Fruit fly (Drosophila melanogaster) whole organism: ENCODE data around the gene CG31802.

ENCODE experiments used
- CG8478 ChIP-seq: fragments of >200 bp; optimal IDR thresholded peaks from 2 replicates; lab custom pipeline; 2018; ENCODE audit warnings: inconsistent platforms
- Dll ChIP-seq: fragments of >200 bp; optimal IDR thresholded peaks from 2 replicates; lab custom pipeline; 2017
- EcR ChIP-seq, 2 experiments: fragments of >200 bp; optimal IDR thresholded peaks; 2 replicates each; lab custom pipeline; 2017; ENCODE audit warnings: missing biosample characterization in 2 of 2, missing genetic modification characterization in 2 of 2, missing genetic modification reagents in 2 of 2
- pan ChIP-seq: fragments of >200 bp; optimal IDR thresholded peaks from 2 replicates; lab custom pipeline; 2017
- psq ChIP-seq: fragments of >200 bp; optimal IDR thresholded peaks from 2 replicates; lab custom pipeline; 2017
- usp ChIP-seq: fragments of >200 bp; optimal IDR thresholded peaks from 2 replicates; lab custom pipeline; 2017; ENCODE audit warnings: missing biosample characterization, missing genetic modification characterization, mixed read lengths

Gene CG31802

DNA sequence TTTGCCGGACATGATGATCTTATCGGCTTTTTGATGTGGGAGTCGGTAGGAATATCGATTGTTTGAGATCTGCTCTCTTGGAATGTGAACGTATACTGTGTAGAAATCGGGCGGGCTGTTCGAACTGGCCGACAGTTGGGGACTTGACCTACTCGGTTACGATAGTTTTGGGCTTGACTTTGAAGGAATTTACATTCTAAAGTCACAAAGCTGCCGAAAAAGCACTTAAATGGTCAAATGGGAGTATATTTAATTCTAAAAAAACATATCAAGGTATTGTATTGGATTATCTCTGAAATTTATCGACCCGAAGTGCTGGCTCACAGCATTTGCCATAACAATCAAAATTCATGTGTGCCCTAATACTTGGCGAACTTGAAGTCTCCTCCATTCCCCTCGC lies at the start of gene CG31802:
Gene CG31802 (minus strand): TSS at position 101 of the 400 bp plus-strand sequence.
- TF ChIP-seq EcR (GFP tag; optimal IDR thresholded peaks at IDR 0.05; lab: Kevin White, UChicago) (no peak), usp (GFP tag; lab: Kevin White, UChicago) (no peak), Dll (lab: Kevin White, UChicago) (no peak), psq (lab: Kevin White, UChicago) (no peak), CG8478 (lab: Kevin White, UChicago) (no peak), pan (lab: Kevin White, UChicago) (no peak)

dm6 chr2L:18257878-18258277 lies 48.8 kb upstream of the CG31802 start, which contains the start of gene CG31788:
Gene CG31788, minus strand, starts transcription at chr2L:18257978.
- no peak for TF ChIP-seq Dll (lab: Kevin White, UChicago)
- no peak for TF ChIP-seq usp (GFP tag; lab: Kevin White, UChicago)
- TF ChIP-seq pan (lab: Kevin White, UChicago), result no peak
- TF ChIP-seq CG8478 (lab: Kevin White, UChicago), result no peak
- TF ChIP-seq psq (lab: Kevin White, UChicago), result no peak
- no peak for TF ChIP-seq EcR (GFP tag; optimal IDR thresholded peaks at IDR 0.05; lab: Kevin White, UChicago)

DNA sequence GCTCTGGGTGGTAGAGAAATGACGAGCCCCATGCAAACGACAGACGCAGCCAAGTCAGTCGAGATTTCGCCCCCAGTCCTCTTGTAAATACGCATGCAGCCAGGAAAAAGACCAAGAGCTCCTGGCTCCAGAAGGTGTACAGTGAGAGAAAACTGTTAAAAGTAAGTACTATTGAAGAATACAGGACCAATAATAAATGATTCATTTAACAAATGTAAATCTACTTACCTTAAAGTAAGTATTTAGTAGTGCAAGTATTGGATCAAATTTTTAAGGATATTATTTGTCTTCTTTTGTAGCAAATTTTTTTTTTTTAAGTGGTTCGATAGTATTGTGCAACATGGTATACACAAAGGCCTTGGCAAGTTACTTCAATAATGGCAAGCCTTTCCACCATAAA lies 27.5 kb upstream of the CG31802 start:
- TF ChIP-seq CG8478 (lab: Kevin White, UChicago), result no peak
- no peak for TF ChIP-seq EcR (GFP tag; optimal IDR thresholded peaks at IDR 0.05; lab: Kevin White, UChicago)
- TF ChIP-seq pan (lab: Kevin White, UChicago), result no peak
- no peak for TF ChIP-seq usp (GFP tag; lab: Kevin White, UChicago)
- TF ChIP-seq psq (lab: Kevin White, UChicago), result no peak
- no peak for TF ChIP-seq Dll (lab: Kevin White, UChicago)

DNA sequence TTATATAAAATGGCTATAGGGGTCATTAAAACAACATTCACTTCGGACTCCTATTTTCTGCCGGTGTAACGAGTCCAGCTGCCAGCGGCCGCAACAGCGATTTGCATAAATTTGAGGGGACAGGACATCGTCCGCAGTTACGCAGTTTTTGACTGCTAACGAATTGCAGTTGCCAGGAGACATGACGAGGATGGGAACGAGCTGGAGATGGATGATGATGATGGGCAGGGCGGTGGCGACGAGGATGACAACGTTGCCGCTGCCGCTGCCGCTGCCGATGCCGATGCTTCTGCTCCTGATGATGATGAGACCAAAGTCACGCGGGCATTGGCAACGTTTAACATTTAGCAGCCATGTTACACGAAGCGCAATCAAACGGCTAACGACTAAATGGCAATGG lies 6.2 kb downstream of the CG31802 start:
- TF ChIP-seq EcR (GFP tag; optimal IDR thresholded peaks at IDR 0.05; lab: Kevin White, UChicago) (no peak), Dll (lab: Kevin White, UChicago) (no peak)

- TF ChIP-seq EcR (GFP tag; optimal IDR thresholded peaks at IDR 0.05; lab: Kevin White, UChicago) (no peak), CG8478 (lab: Kevin White, UChicago) (no peak), pan (lab: Kevin White, UChicago) (no peak), psq (lab: Kevin White, UChicago) (no peak), usp (GFP tag; lab: Kevin White, UChicago) (no peak)
Observed at dm6 chr2L:18186695-18187094, 22.3 kb downstream of the CG31802 start.

- TF ChIP-seq psq (lab: Kevin White, UChicago), result no peak
- TF ChIP-seq usp (GFP tag; lab: Kevin White, UChicago), result no peak
- no peak for TF ChIP-seq CG8478 (lab: Kevin White, UChicago)
- TF ChIP-seq Dll (lab: Kevin White, UChicago), result peak; percentile 64
- TF ChIP-seq pan (lab: Kevin White, UChicago), result no peak
- TF ChIP-seq EcR (GFP tag; optimal IDR thresholded peaks at IDR 0.05; lab: Kevin White, UChicago), result no peak
Observed at dm6 chr2L:18184648-18185243, 24.3 kb downstream of the CG31802 start, which contains the start of gene Ptp36E. Gene Ptp36E, minus strand, starts transcription at chr2L:18185007.

- TF ChIP-seq psq (lab: Kevin White, UChicago) (no peak), CG8478 (lab: Kevin White, UChicago) (no peak), EcR (GFP tag; optimal IDR thresholded peaks at IDR 0.05; lab: Kevin White, UChicago) (no peak), pan (lab: Kevin White, UChicago) (no peak), Dll (lab: Kevin White, UChicago) (no peak), usp (GFP tag; lab: Kevin White, UChicago) (no peak)
Observed at dm6 chr2L:18159172-18159571, 49.9 kb downstream of the CG31802 start, which contains the start of gene JMJD4. Gene JMJD4, minus strand, starts transcription at chr2L:18159272.

- TF ChIP-seq Dll (lab: Kevin White, UChicago) (no peak), EcR (GFP tag; optimal IDR thresholded peaks at IDR 0.05; lab: Kevin White, UChicago) (no peak), usp (GFP tag; lab: Kevin White, UChicago) (no peak)
Observed at dm6 chr2L:18158622-18159043, 50.4 kb downstream of the CG31802 start.
